Fruit fly (Drosophila melanogaster) whole organism, prepupa: ENCODE measurements around the gene Pp1alpha-96A.

Source experiments
- CG15336 ChIP-seq: fragments of 200-800 bp; sonication (Bioruptor generic); IDR thresholded peaks from 2 replicates; pipeline ENCODE4 v1.3.6; 2022; ENCODE audit warnings: missing biosample characterization, missing genetic modification characterization
- Hr38 ChIP-seq: sonication (Bioruptor generic); optimal IDR thresholded peaks from 2 replicates; lab custom pipeline; 2016; ENCODE audit warnings: missing biosample characterization, missing genetic modification characterization
- acj6 ChIP-seq: fragments of 200-800 bp; sonication (Bioruptor generic); optimal IDR thresholded peaks from 3 replicates; lab custom pipeline; 2016; ENCODE audit warnings: missing biosample characterization, missing genetic modification characterization
- esn ChIP-seq: fragments of 200-800 bp; sonication (Bioruptor generic); optimal IDR thresholded peaks from 2 replicates; lab custom pipeline; 2016; ENCODE audit warnings: missing biosample characterization, mild to moderate bottlenecking, missing genetic modification characterization, moderate library complexity

dm6 chr3R:24527845-24528244, 9.8 kb downstream of the Pp1alpha-96A start, which contains the start of gene CG6607:
- TF ChIP-seq acj6 (GFP tag; lab: Kevin White, UChicago) (no peak), esn (no peak), CG15336 (GFP tag; lab: Robert Waterston, UW) (no peak), Hr38 (no peak)
